Worm (Caenorhabditis elegans): Measurements from ENCODE around the gene egas-4.
A peak's percentile ranks its signal among the peaks of the same experiment; 100 is the strongest.

egas-4 gene

DNA sequence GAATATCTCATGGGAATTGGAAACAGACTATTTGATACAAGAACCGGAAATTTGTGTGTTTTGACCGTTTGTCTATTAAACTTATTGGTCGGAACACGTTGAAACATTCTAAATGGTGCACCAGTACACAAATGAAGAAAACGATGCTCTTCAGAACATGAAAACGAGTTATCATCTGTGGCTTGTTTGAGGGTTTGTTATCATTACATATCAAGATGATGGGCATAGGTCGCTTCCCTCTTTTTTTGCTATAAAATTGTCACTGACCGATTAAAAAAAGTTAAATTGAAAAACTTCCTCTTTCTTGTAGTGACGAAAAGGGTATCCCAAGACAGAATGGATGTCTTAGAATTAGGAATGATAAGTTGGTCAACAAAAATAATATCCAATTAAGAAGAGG, 29.0 kb downstream of the egas-4 start:
- TF ChIP-seq pha-4 (tag; optimal IDR thresholded peaks at IDR 0.05) (no peak), elt-2 (tag; optimal IDR thresholded peaks at IDR 0.05) (peak; percentile 42)

DNA sequence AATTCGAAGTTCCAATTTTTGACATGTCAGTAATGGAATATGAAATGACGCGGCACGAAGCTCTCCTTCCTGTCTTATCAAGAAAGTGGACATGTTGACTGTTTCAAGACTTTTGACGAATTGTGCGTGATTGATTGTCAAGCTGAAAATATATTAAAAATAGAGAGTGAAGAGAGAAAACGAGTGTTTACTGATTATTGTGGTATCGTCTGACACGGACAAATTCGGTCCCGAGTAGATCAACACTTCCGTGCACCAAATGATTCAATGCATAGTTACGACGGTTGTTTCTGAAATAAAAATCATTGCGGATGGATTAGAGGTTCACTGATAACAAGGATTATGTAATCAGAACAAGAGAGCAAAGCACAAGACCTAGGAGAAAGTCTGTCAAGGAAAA, 30.5 kb downstream of the egas-4 start:
- TF ChIP-seq nhr-67 (tag; optimal IDR thresholded peaks at IDR 0.05): no peak
- TF ChIP-seq elt-2 (tag; optimal IDR thresholded peaks at IDR 0.05): peak; percentile 62
- TF ChIP-seq egl-5 (tag; optimal IDR thresholded peaks at IDR 0.05): no peak
- peak; percentile 36 for TF ChIP-seq pqm-1 (tag; optimal IDR thresholded peaks at IDR 0.05)
- no peak for TF ChIP-seq nhr-12 (tag; optimal IDR thresholded peaks at IDR 0.05)
- no peak for TF ChIP-seq fkh-10 (GFP tag; optimal IDR thresholded peaks at IDR 0.05)

DNA sequence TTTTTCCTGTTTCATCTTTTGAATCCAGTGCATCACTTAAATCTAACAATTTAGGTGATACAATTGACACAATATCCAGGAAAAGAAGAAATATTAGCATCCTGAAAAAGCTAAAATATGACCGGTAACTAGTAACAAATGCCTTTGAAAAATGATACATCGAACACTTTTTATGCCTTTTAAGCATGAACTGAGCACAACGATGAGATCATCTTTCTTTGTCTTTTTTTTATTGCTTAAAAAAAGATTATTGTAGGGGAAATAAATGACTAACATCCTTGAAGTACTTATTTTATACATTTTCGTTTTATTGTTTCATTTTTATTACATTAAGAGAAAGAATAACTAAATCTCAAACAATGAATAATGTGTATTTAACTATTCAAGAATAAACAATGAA, 31.8 kb downstream of the egas-4 start, which contains the start of gene F13B6.3:
TSS of gene F13B6.3 (minus strand) at position 101 of the 400 bp plus-strand sequence.
- TF ChIP-seq pha-4 (tag; optimal IDR thresholded peaks at IDR 0.05): no peak
- no peak for TF ChIP-seq elt-3 (tag; optimal IDR thresholded peaks at IDR 0.05)
- no peak for TF ChIP-seq nhr-237 (tag; optimal IDR thresholded peaks at IDR 0.05)
- no peak for TF ChIP-seq ceh-16 (tag; optimal IDR thresholded peaks at IDR 0.05)
- TF ChIP-seq zag-1 (tag; optimal IDR thresholded peaks at IDR 0.05): no peak
- no peak for TF ChIP-seq nhr-28 (tag; optimal IDR thresholded peaks at IDR 0.05)
- TF ChIP-seq unc-39 (tag; optimal IDR thresholded peaks at IDR 0.05): no peak
- no peak for TF ChIP-seq sea-2 (GFP tag; optimal IDR thresholded peaks at IDR 0.05)
- no peak for TF ChIP-seq fkh-10 (GFP tag; optimal IDR thresholded peaks at IDR 0.05)
- no peak for TF ChIP-seq ceh-9 (tag; optimal IDR thresholded peaks at IDR 0.05)
- TF ChIP-seq nhr-25 (tag; optimal IDR thresholded peaks at IDR 0.05): no peak
- no peak for TF ChIP-seq snpc-4 (tag; optimal IDR thresholded peaks at IDR 0.05)

DNA sequence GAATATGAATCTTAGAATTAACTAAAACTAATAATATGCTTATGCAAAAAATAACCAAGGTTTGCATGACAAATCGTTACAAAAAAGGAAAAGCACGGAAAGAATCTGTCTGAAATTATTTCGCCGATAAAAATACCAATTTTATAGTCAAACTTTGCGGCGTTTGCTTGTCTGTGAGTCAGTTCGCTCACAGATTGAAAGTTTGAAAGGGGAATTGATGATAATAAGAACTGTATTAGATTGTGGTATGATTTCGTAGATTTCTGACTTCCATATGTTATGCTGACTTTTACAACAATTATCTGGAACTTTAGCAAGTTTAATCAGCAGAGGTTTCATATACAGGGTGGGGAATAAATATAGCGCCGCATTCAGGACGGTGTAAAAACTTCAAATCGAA, 37.4 kb downstream of the egas-4 start, which contains the start of gene F13B6.2:
TSS of gene F13B6.2 (minus strand) at position 101 of the 400 bp plus-strand sequence.
- no peak for TF ChIP-seq nhr-25 (tag; optimal IDR thresholded peaks at IDR 0.05)
- no peak for TF ChIP-seq fos-1 (tag; optimal IDR thresholded peaks at IDR 0.05)
- TF ChIP-seq nhr-11 (tag; optimal IDR thresholded peaks at IDR 0.05): no peak
- no peak for TF ChIP-seq tbx-2 (tag; optimal IDR thresholded peaks at IDR 0.05)
- TF ChIP-seq elt-1 (tag; optimal IDR thresholded peaks at IDR 0.05): no peak
- TF ChIP-seq lsy-12 (tag; optimal IDR thresholded peaks at IDR 0.05): no peak
- no peak for TF ChIP-seq zag-1 (tag; optimal IDR thresholded peaks at IDR 0.05)
- TF ChIP-seq egl-27 (tag; optimal IDR thresholded peaks at IDR 0.05): no peak
- no peak for TF ChIP-seq nhr-237 (tag; optimal IDR thresholded peaks at IDR 0.05)
- no peak for TF ChIP-seq hmg-11 (tag; optimal IDR thresholded peaks at IDR 0.05)
- TF ChIP-seq nhr-28 (tag; optimal IDR thresholded peaks at IDR 0.05): no peak
- TF ChIP-seq nhr-43 (tag; optimal IDR thresholded peaks at IDR 0.05; ENCODE audit: poor library complexity, severe bottlenecking): no peak
- no peak for TF ChIP-seq egl-5 (tag; optimal IDR thresholded peaks at IDR 0.05)
- no peak for TF ChIP-seq eor-1 (tag; optimal IDR thresholded peaks at IDR 0.05)
- TF ChIP-seq elt-3 (tag; optimal IDR thresholded peaks at IDR 0.05): no peak

DNA sequence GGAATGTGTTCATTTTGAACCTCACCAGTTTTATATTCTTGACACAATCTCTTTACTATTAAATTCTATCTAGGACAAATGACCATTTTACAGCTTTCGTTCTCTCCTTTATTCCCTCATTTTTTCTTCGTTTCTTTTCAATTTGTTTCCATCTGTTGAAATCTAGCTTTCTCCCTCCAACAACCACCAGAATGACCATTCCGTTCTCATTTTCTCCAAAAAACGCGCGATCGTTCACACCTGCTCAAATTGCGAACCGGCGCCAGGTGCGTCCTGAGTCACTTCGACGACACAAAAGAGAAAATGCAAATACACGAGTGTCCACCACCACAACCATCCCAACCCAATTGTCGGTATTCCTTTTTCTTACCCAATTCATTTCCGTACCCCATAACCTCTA, 41.4 kb downstream of the egas-4 start, which contains the start of gene F13B6.1:
TSS of gene F13B6.1 (plus strand) at position 301 of the 400 bp plus-strand sequence.
- TF ChIP-seq ztf-4 (tag; optimal IDR thresholded peaks at IDR 0.05) (no peak), aly-2 (tag; optimal IDR thresholded peaks at IDR 0.05) (no peak), nhr-67 (tag; optimal IDR thresholded peaks at IDR 0.05) (no peak), nhr-11 (tag; optimal IDR thresholded peaks at IDR 0.05) (no peak), ceh-82 (tag; optimal IDR thresholded peaks at IDR 0.05) (no peak)

DNA sequence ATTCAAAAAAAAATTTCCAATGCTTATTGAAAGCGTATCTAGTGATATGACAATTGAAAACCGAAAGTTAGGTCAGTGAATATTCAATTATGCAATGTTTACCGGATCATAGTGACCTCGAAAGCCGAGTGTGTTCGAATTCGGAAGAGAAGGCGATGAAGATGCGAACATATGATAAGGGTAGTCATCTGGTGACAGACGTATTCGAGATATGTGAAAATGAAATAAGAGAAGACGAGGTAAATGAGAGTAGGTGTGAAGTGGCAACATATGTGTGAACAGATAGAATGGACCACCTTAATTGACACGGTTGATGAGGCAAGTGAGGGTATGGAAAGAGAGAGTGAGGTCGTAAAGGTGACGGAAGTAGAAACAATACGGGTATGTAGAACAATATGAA, 42.8 kb downstream of the egas-4 start:
- TF ChIP-seq fkh-10 (GFP tag; optimal IDR thresholded peaks at IDR 0.05) (no peak), nhr-25 (tag; optimal IDR thresholded peaks at IDR 0.05) (peak; percentile 36)

DNA sequence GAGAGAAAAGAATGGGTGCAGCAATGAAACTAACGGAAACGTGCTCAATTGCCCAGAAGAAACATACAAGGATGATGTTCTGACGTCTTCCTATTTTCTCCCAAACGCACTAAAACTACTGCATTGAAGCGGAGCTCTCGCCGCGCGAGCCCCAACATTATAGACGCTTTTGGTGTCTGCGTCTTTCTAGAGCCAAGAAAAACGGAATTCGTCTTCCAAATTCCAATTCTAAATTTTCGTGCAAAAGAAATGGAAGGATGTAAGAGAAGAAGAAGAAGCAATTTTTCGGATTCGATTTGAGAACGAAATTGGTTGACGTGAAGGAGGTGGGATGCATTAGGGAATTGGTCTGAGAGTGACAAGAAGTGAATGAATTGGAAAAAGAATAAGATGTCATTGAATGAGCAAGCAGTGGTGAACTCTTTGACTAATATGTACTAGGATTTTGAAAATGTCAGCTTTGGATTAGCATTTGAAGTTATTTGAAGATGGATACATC, 43.9 kb downstream of the egas-4 start:
- peak; percentile 20 for TF ChIP-seq lin-39 (tag; optimal IDR thresholded peaks at IDR 0.05)
- TF ChIP-seq lin-15B (tag; optimal IDR thresholded peaks at IDR 0.05): no peak
